Fruit fly (Drosophila melanogaster): ENCODE measurements around the gene OtopLc.
A peak's percentile ranks its signal among the peaks of the same experiment; 100 is the strongest.

Gene OtopLc

dm6 chrX:5638588-5638987, 24.1 kb downstream of the OtopLc start (continued):
- TF ChIP-seq CG7368 (GFP tag; optimal IDR thresholded peaks at IDR 0.05), result peak; percentile 25

- TF ChIP-seq eg (GFP tag; IDR thresholded peaks at IDR 0.05) (no peak), Hr38 (GFP tag; optimal IDR thresholded peaks at IDR 0.05) (no peak), Eip93F (GFP tag; optimal IDR thresholded peaks at IDR 0.05) (no peak), Blimp-1 (GFP tag; optimal IDR thresholded peaks at IDR 0.05) (no peak), Gug (GFP tag; IDR thresholded peaks at IDR 0.05) (no peak), CG8632 (GFP tag; optimal IDR thresholded peaks at IDR 0.05) (no peak), svp (GFP tag) (no peak), acj6 (GFP tag; optimal IDR thresholded peaks at IDR 0.05) (no peak), CG4318 (GFP tag; optimal IDR thresholded peaks at IDR 0.05) (no peak), Hr4 (GFP tag; optimal IDR thresholded peaks at IDR 0.05) (no peak)
These were observed 25.1 kb downstream of the OtopLc start for dm6 chrX:5637543-5637942.

dm6 chrX:5636529-5637099, 26.0 kb downstream of the OtopLc start:
- no peak for TF ChIP-seq CG6854 (GFP tag; optimal IDR thresholded peaks at IDR 0.05)
- no peak for TF ChIP-seq CG11294 (GFP tag; IDR thresholded peaks at IDR 0.05)
- no peak for TF ChIP-seq Eip75B (GFP tag; optimal IDR thresholded peaks at IDR 0.05)
- no peak for TF ChIP-seq fd59A (GFP tag; optimal IDR thresholded peaks at IDR 0.05)
- TF ChIP-seq fd85E (GFP tag; optimal IDR thresholded peaks at IDR 0.05), result no peak
- no peak for TF ChIP-seq eg (GFP tag; IDR thresholded peaks at IDR 0.05)

DNA sequence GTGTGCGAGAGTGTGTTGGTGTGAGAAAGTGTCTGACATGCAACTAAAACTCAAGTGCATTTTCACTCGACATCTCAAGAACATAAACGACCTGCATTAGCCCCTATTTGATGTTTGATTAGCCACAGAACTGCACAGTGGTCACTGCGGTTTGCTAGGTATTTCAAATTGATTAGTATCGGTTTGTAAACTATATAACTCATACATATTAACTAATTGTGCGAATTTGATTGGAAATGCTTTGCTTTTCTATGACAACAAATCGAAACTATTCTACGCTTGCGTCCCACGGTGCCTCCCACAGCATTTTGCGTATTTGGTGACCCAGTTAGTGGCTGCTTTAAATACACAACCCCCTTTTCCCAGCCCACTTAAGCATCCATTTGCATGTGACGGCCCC, 27.9 kb downstream of the OtopLc start:
- peak; percentile 43 for TF ChIP-seq Eip78C (GFP tag)
- TF ChIP-seq salr (GFP tag; optimal IDR thresholded peaks at IDR 0.05), result no peak
- no peak for TF ChIP-seq CG16779 (tag; optimal IDR thresholded peaks at IDR 0.05)
- no peak for TF ChIP-seq CG3032 (tag; optimal IDR thresholded peaks at IDR 0.05)
- no peak for TF ChIP-seq CG3919 (GFP tag; optimal IDR thresholded peaks at IDR 0.05)
- no peak for TF ChIP-seq CG1621 (tag; optimal IDR thresholded peaks at IDR 0.05)
- TF ChIP-seq CG15336 (GFP tag; IDR thresholded peaks at IDR 0.05), result no peak; the same call in 1 of the 2 replicates
- peak; percentile 56; the same call in 2 of the 3 replicates for TF ChIP-seq eg (GFP tag; IDR thresholded peaks at IDR 0.05)
- 0 out of 3 replicates have a peak, but pooled peaks have one; percentile 31 for TF ChIP-seq CG6163 (GFP tag; IDR thresholded peaks at IDR 0.05)
- no peak for TF ChIP-seq svp (GFP tag)
- TF ChIP-seq Met (GFP tag; optimal IDR thresholded peaks at IDR 0.05), result no peak

DNA sequence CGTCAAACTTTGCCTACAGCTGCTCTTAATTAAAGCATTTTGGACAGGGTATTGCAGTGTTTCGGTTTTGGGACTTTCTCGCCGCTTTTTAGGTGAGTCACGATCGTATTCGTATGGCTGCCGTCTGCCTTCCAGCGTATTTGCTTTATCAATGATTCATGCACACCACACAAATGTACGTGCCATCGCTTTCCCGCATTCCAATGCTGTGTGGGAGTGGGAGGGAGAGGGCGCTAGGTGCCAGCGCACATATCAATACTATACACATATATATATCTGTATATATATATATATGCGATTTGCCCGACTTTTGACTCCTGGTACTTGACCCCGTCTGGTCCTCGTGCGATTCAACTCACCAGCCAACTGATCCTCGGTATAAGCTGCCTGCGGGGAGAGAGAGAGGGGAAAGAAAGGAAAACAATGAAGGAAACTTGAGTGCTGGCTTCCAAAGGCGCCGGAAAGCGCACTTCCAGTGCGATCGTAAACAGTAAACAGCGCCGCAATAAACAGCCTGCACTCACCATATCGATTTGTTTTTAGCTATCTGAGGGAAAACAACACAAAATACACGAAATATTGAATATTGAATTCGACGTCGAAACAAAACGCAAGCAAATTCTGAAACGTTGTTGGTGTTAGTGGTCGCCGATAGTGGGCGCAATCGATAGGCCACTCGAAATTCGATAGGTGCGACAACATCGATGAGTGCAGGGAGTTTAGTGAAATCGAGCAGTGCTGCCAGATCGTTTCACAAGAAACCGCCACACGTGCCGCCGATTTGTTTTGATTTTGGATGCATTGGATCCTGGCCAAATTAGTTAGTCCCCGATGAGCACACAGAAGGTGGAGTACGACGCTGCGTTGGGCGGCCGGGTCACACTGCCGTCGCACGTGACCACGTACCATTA, 40.5 kb downstream of the OtopLc start, which contains the start of the genes Mlc-c and Pop1:
TSS of gene Mlc-c (minus strand) at position 647 of the 911 bp plus-strand sequence.
TSS of gene Pop1 (plus strand) at position 756 of the 911 bp plus-strand sequence.
- TF ChIP-seq fd85E (GFP tag; optimal IDR thresholded peaks at IDR 0.05), result no peak
- no peak for TF ChIP-seq CG6808 (GFP tag; optimal IDR thresholded peaks at IDR 0.05)
- peak; percentile 89 for TF ChIP-seq svp (GFP tag)
- TF ChIP-seq CG6854 (GFP tag; optimal IDR thresholded peaks at IDR 0.05), result peak; percentile 9
- TF ChIP-seq fkh (GFP tag; optimal IDR thresholded peaks at IDR 0.05), result peak; percentile 77
- no peak for TF ChIP-seq CG6792 (GFP tag; optimal IDR thresholded peaks at IDR 0.05)
- TF ChIP-seq Hr38 (GFP tag; optimal IDR thresholded peaks at IDR 0.05), result no peak
- no peak for TF ChIP-seq Lpt (GFP tag; optimal IDR thresholded peaks at IDR 0.05)

dm6 chrX:5618562-5618961, 44.1 kb downstream of the OtopLc start, which contains the start of gene RhoGAP5A:
Gene RhoGAP5A, minus strand, starts transcription at chrX:5618806.
- TF ChIP-seq Hr38 (GFP tag; optimal IDR thresholded peaks at IDR 0.05) (no peak), CG15336 (GFP tag; IDR thresholded peaks at IDR 0.05) (no peak), CG1621 (tag; optimal IDR thresholded peaks at IDR 0.05) (peak; percentile 38), Eip78C (GFP tag) (no peak), CG6808 (GFP tag; optimal IDR thresholded peaks at IDR 0.05) (no peak)
